Fruit fly (Drosophila melanogaster) whole organism, prepupa: Measurements from ENCODE around the gene CG11370.

Source experiments
- Blimp-1 ChIP-seq: fragments of 200-800 bp; sonication (Bioruptor generic); optimal IDR thresholded peaks from 3 replicates; lab custom pipeline; 2017; ENCODE audit warnings: missing biosample characterization, missing genetic modification characterization, mild to moderate bottlenecking, moderate library complexity, missing genetic modification reagents
- CG10669 ChIP-seq: fragments of 200-800 bp; sonication (Bioruptor generic); optimal IDR thresholded peaks from 3 replicates; lab custom pipeline; 2018; ENCODE audit warnings: missing biosample characterization, mild to moderate bottlenecking, missing genetic modification characterization, moderate library complexity
- CG11762 ChIP-seq: fragments of 200-800 bp; sonication (Bioruptor generic); optimal IDR thresholded peaks from 3 replicates; lab custom pipeline; 2016; ENCODE audit warnings: missing biosample characterization, missing genetic modification characterization; ENCODE audit not compliant: insufficient read depth
- CG16779 ChIP-seq: fragments of 200-800 bp; sonication (Bioruptor generic); optimal IDR thresholded peaks from 3 replicates; lab custom pipeline; 2017; ENCODE audit warnings: missing biosample characterization, mild to moderate bottlenecking, missing genetic modification characterization
- CG32006 ChIP-seq: fragments of 200-800 bp; sonication (Bioruptor generic); optimal IDR thresholded peaks from 3 replicates; lab custom pipeline; 2017; ENCODE audit warnings: missing biosample characterization, mild to moderate bottlenecking, missing genetic modification characterization
- CG7368 ChIP-seq: fragments of 200-800 bp; sonication (Bioruptor generic); optimal IDR thresholded peaks from 3 replicates; lab custom pipeline; 2016; ENCODE audit warnings: missing biosample characterization, missing genetic modification characterization
- CG8119 ChIP-seq: fragments of 200-800 bp; sonication (Bioruptor generic); IDR thresholded peaks from 3 replicates; pipeline ENCODE4 v1.3.6; 2022; ENCODE audit warnings: missing biosample characterization, missing genetic modification characterization
- CG8319 ChIP-seq: fragments of 200-800 bp; sonication (Bioruptor generic); optimal IDR thresholded peaks from 3 replicates; lab custom pipeline; 2016; ENCODE audit warnings: missing biosample characterization, missing genetic modification characterization
- Eip75B ChIP-seq: fragments of 200-800 bp; sonication (Bioruptor generic); optimal IDR thresholded peaks from 3 replicates; lab custom pipeline; 2016; ENCODE audit warnings: missing biosample characterization, missing genetic modification characterization
- Ets96B ChIP-seq: fragments of 200-800 bp; optimal IDR thresholded peaks from 2 replicates; lab custom pipeline; 2019; ENCODE audit warnings: missing biosample characterization, mild to moderate bottlenecking, missing genetic modification characterization, moderate library complexity
- OdsH ChIP-seq: fragments of 200-800 bp; sonication (Bioruptor generic); optimal IDR thresholded peaks from 3 replicates; lab custom pipeline; 2016; ENCODE audit warnings: missing biosample characterization, missing genetic modification characterization
- Sox15 ChIP-seq: fragments of 200-800 bp; sonication (Bioruptor generic); optimal IDR thresholded peaks from 3 replicates; lab custom pipeline; 2016; ENCODE audit warnings: missing biosample characterization, missing genetic modification characterization

DNA sequence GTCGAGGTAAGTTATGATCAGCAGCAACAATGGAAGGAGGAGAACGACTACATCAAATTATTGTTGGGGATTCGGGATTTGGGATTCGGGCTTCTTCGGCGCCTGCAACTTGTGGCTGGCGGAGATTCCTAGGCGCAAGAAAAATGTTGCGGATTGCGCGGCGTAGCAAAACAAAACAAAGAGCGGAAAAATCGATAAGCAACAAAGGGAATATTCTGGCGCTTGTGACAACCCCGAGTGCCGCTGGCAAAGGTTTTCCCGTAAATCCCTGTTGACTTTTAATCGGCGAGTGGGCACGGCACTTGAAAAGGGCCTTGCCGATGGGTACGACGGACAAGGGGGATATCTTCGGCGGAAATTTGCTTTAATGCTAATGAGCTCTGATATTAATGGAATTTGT, 38.0 kb downstream of the CG11370 start:
- TF ChIP-seq CG7368 (GFP tag; lab: Kevin White, UChicago) (no peak), CG8319 (GFP tag; lab: Kevin White, UChicago) (no peak), CG16779 (no peak), CG32006 (GFP tag; lab: Kevin White, UChicago) (no peak), OdsH (no peak), CG10669 (GFP tag; lab: Kevin White, UChicago) (no peak), Ets96B (tag; lab: Kevin White, UChicago) (no peak), Sox15 (GFP tag; lab: Kevin White, UChicago) (no peak), Blimp-1 (GFP tag; lab: Kevin White, UChicago) (no peak), CG11762 (no peak), Eip75B (GFP tag; lab: Kevin White, UChicago) (no peak), CG8119 (GFP tag; lab: Robert Waterston, UW) (no peak)
